Fruit fly (Drosophila melanogaster): ENCODE measurements around the gene GstD8.

The GstD8 gene

dm6 chr3R:12379708-12380107 lies at the start of gene GstD8:
GstD8 (plus strand) TSS chr3R:12380008.
- TF ChIP-seq ttk (optimal IDR thresholded peaks at IDR 0.05) (no peak), Sin3A (optimal IDR thresholded peaks at IDR 0.05) (no peak), h (optimal IDR thresholded peaks at IDR 0.05) (no peak), insv (optimal IDR thresholded peaks at IDR 0.05) (no peak), psq (optimal IDR thresholded peaks at IDR 0.05) (no peak), Myc (optimal IDR thresholded peaks at IDR 0.05) (no peak)

- TF ChIP-seq h (optimal IDR thresholded peaks at IDR 0.05): no peak
- TF ChIP-seq Myc (optimal IDR thresholded peaks at IDR 0.05): no peak
- TF ChIP-seq ttk (optimal IDR thresholded peaks at IDR 0.05): no peak
- TF ChIP-seq Sin3A (optimal IDR thresholded peaks at IDR 0.05): no peak
- no peak for TF ChIP-seq insv (optimal IDR thresholded peaks at IDR 0.05)
- TF ChIP-seq psq (optimal IDR thresholded peaks at IDR 0.05): no peak
These were observed 38.4 kb upstream of the GstD8 start, which contains the start of gene Sgsf for dm6 chr3R:12341374-12341773. Sgsf (plus strand) TSS chr3R:12341674.

DNA sequence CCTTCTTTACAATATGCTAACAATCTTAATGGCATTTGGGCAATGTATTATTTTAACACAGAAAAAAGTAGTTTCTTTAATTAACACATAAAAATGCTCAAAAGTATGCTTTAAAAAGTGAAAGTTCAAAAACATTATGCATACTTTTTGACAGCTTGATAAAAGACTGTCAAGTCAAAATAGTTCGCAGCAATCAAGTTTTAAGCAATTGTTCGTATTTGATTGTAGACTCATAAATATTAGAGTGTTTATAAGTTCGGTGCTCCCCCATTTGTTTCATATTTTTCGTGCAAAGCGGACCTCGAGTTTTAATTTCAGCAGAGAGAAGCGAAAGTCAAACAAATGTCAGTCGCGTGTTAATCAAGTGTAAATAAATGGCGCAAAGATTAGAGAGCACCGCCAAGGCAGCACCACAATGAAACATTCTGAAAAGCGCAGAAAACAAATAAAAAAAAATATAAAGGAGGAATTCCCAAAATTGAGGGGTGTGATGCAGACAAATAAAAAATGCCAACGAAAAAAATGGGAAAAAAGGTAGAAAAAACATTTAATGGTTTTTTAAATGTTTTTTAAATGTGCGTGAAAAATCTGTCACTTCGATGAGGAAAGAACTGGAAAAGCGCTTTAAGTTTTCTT lies 34.8 kb upstream of the GstD8 start:
- TF ChIP-seq ttk (optimal IDR thresholded peaks at IDR 0.05) (no peak), psq (optimal IDR thresholded peaks at IDR 0.05) (no peak), Sin3A (optimal IDR thresholded peaks at IDR 0.05) (no peak), h (optimal IDR thresholded peaks at IDR 0.05) (no peak), Myc (optimal IDR thresholded peaks at IDR 0.05) (no peak)

- TF ChIP-seq Sin3A (optimal IDR thresholded peaks at IDR 0.05) (no peak), h (optimal IDR thresholded peaks at IDR 0.05) (no peak), insv (optimal IDR thresholded peaks at IDR 0.05) (no peak)
These were observed 33.8 kb upstream of the GstD8 start for dm6 chr3R:12345989-12346388.

dm6 chr3R:12347659-12348058 lies 32.1 kb upstream of the GstD8 start:
- TF ChIP-seq Sin3A (optimal IDR thresholded peaks at IDR 0.05) (no peak), h (optimal IDR thresholded peaks at IDR 0.05) (no peak), psq (optimal IDR thresholded peaks at IDR 0.05) (no peak), insv (optimal IDR thresholded peaks at IDR 0.05) (no peak), ttk (optimal IDR thresholded peaks at IDR 0.05) (no peak), Myc (optimal IDR thresholded peaks at IDR 0.05) (no peak)

- TF ChIP-seq h (optimal IDR thresholded peaks at IDR 0.05) (no peak), ttk (optimal IDR thresholded peaks at IDR 0.05) (no peak), Sin3A (optimal IDR thresholded peaks at IDR 0.05) (no peak), Myc (optimal IDR thresholded peaks at IDR 0.05) (no peak), psq (optimal IDR thresholded peaks at IDR 0.05) (no peak), insv (optimal IDR thresholded peaks at IDR 0.05) (no peak)
These were observed 29.3 kb upstream of the GstD8 start, which contains the start of gene CG10038 for dm6 chr3R:12350497-12350896. CG10038 (minus strand) TSS chr3R:12350644.

DNA sequence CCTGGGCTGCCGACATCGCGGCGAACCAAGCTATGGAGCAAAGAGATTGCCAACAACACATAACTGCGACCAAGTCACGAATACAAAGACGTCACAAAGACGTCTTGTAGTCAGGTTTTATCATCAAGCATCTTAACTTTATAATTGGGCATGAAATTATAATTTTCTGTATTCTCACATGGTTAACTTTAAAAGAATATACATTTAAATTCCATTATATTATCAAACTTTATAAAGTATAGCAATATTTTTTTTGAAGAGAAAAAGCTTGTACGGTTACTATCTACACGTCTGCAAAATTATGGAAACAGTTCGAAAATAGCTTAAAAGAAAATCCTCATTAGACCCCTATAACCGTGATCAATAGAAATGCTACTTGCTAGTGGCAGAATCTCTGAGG lies 27.8 kb upstream of the GstD8 start, which contains the start of gene CG10041:
CG10041 (minus strand) TSS at position 101 of the 400 bp plus-strand sequence.
- TF ChIP-seq Sin3A (optimal IDR thresholded peaks at IDR 0.05) (no peak), h (optimal IDR thresholded peaks at IDR 0.05) (no peak), Myc (optimal IDR thresholded peaks at IDR 0.05) (no peak), insv (optimal IDR thresholded peaks at IDR 0.05) (no peak), psq (optimal IDR thresholded peaks at IDR 0.05) (no peak), ttk (optimal IDR thresholded peaks at IDR 0.05) (no peak)

DNA sequence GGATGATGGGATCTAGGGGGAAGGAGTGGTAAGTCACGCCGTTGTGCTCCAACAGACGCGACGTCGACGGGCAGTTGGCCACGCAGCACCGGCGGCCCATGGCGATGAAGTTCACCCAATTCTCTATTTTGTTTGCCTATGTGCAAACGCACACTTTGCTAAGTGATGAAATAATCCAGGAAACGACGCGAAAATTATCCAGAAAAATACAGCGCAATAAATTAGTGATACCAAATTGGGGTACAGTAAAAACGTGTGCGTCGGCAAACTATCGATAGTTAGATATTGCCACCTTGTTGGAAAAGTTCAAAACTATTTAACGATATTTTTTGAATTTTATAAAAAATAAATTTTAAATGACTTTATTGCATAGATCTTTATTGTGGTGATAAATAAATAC lies 23.8 kb upstream of the GstD8 start, which contains the start of gene MBD-R2:
MBD-R2 (minus strand) TSS at position 222 of the 400 bp plus-strand sequence.
- TF ChIP-seq ttk (optimal IDR thresholded peaks at IDR 0.05): no peak
- no peak for TF ChIP-seq h (optimal IDR thresholded peaks at IDR 0.05)
- TF ChIP-seq psq (optimal IDR thresholded peaks at IDR 0.05): no peak
- TF ChIP-seq Sin3A (optimal IDR thresholded peaks at IDR 0.05): no peak
- TF ChIP-seq insv (optimal IDR thresholded peaks at IDR 0.05): no peak
- no peak for TF ChIP-seq Myc (optimal IDR thresholded peaks at IDR 0.05)

DNA sequence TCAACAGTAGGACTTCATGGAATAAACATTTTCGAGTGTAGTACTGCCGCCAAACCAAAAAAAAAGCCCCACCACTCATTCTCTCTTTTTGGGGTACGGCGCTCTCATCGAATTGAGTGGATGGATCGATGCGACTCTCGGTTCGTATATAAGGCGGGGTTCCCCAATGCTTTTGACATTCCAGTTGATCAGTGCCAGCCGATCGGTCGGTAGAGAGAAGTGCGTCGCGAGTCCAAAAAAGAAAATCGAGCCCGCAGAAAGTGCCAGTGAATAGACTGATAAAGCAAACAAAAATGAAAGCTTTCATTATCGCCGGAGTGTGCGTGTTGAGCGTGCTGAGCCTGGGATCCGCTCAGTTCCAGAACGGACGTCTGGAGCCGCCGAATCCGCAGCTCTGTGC lies 20.0 kb upstream of the GstD8 start, which contains the start of gene CG4115:
CG4115 (plus strand) TSS at position 172 of the 400 bp plus-strand sequence.
- TF ChIP-seq Sin3A (optimal IDR thresholded peaks at IDR 0.05) (no peak), insv (optimal IDR thresholded peaks at IDR 0.05) (no peak)

dm6 chr3R:12361962-12362497 lies 17.8 kb upstream of the GstD8 start:
- TF ChIP-seq ttk (optimal IDR thresholded peaks at IDR 0.05) (no peak), Sin3A (optimal IDR thresholded peaks at IDR 0.05) (no peak), h (optimal IDR thresholded peaks at IDR 0.05) (no peak), insv (optimal IDR thresholded peaks at IDR 0.05) (no peak), Myc (optimal IDR thresholded peaks at IDR 0.05) (no peak), psq (optimal IDR thresholded peaks at IDR 0.05) (no peak)

DNA sequence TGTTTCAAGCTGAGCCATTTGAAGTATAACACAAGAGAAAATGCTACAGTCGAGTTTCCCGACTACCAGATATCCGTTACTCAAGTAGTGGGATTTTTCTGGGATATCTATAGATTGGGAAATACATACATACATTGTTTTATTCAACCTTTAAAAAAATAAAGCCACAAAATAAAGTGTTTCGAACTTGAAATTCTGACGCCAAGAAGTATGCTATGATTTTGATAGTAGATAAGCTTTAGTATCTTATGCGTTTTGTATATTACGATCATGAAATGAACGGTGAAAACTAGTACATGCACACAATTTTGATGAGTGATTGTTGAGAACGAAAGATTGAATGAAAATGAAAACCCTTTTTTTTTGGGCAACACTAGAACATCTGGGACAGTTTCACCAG lies 16.3 kb upstream of the GstD8 start:
- TF ChIP-seq Sin3A (optimal IDR thresholded peaks at IDR 0.05) (no peak), h (optimal IDR thresholded peaks at IDR 0.05) (no peak), ttk (optimal IDR thresholded peaks at IDR 0.05) (no peak)

DNA sequence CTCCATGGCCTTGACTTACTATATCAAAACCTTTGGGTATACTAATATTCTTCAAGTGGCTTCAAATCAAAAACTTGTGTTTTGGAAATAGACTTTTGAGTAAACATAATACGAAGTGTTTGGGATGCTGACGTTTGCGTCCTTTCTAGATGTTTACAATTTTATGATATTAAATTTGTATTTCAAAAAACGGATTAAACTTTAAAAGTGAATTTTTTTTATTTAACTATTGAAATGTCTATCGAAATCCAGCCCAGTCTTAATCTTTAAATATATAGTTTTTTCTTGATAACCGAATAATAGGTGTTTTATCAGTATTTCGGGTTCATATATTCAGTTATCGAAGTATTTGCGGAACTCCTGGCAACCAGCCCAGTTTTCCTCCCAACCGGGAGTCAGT lies 15.2 kb upstream of the GstD8 start, which contains the start of gene Tim17a1:
Tim17a1 (minus strand) TSS at position 101 of the 400 bp plus-strand sequence.
- TF ChIP-seq insv (optimal IDR thresholded peaks at IDR 0.05) (no peak), psq (optimal IDR thresholded peaks at IDR 0.05) (no peak), Myc (optimal IDR thresholded peaks at IDR 0.05) (no peak), h (optimal IDR thresholded peaks at IDR 0.05) (no peak), Sin3A (optimal IDR thresholded peaks at IDR 0.05) (no peak), ttk (optimal IDR thresholded peaks at IDR 0.05) (no peak)
